Fruit fly (Drosophila melanogaster): ENCODE data around the gene CG31010.

DNA sequence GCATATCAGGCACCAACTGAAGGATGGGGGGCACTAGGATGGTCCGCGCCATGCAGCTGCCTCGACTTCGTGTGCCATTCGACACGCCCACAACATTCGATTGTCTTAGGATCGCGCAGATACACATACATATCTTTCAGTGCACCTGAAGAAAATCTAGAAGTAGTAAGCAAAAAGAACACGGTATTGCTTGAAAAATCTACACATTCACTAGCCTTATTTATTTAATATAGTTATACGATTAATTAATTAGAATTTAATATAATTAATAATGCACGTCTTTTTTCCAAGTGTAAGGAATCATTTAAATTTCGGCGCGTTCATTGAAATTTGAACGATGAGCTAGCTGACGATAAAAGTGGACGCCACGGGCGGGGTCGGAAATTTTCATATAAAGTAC, 28.7 kb upstream of the CG31010 start:
- no peak for TF ChIP-seq Smox (GFP tag; optimal IDR thresholded peaks at IDR 0.05)
- no peak for TF ChIP-seq dsx (GFP tag; optimal IDR thresholded peaks at IDR 0.05; ENCODE audit: poor library complexity, severe bottlenecking)
- 0 out of 3 replicates have a peak, but pooled peaks have one; percentile 13 for TF ChIP-seq eg (GFP tag; IDR thresholded peaks at IDR 0.05)
- no peak for TF ChIP-seq fd85E (GFP tag; optimal IDR thresholded peaks at IDR 0.05)
- TF ChIP-seq CG3919 (GFP tag; optimal IDR thresholded peaks at IDR 0.05), result no peak
- no peak for TF ChIP-seq net (GFP tag; optimal IDR thresholded peaks at IDR 0.05)
- TF ChIP-seq OdsH (GFP tag; optimal IDR thresholded peaks at IDR 0.05), result no peak
- TF ChIP-seq CG10631 (GFP tag; optimal IDR thresholded peaks at IDR 0.05), result no peak
- no peak for TF ChIP-seq Sox15 (GFP tag; optimal IDR thresholded peaks at IDR 0.05)
- no peak for TF ChIP-seq Lpt (GFP tag; optimal IDR thresholded peaks at IDR 0.05)
- no peak for TF ChIP-seq CG4318 (GFP tag; optimal IDR thresholded peaks at IDR 0.05)
- TF ChIP-seq CG6854 (GFP tag; optimal IDR thresholded peaks at IDR 0.05), result no peak
- TF ChIP-seq spab (GFP tag; optimal IDR thresholded peaks at IDR 0.05), result no peak
- TF ChIP-seq esn (GFP tag; optimal IDR thresholded peaks at IDR 0.05), result no peak

All from whole organism, prepupa.